Fruit fly (Drosophila melanogaster) whole organism, embryonic: ENCODE measurements around the gene CG8563.

ENCODE experiments used
- Ada2b ChIP-seq: fragments of 200-800 bp; sonication (Bioruptor generic); IDR thresholded peaks from 2 replicates; pipeline ENCODE4 v1.3.6; 2022; ENCODE audit warnings: missing biosample characterization, missing genetic modification characterization
- Aef1 ChIP-seq: fragments of 200-800 bp; sonication (Bioruptor generic); IDR thresholded peaks from 3 replicates; pipeline ENCODE4 v1.3.6; 2022; ENCODE audit warnings: missing biosample characterization, missing genetic modification characterization
- BEAF-32 ChIP-seq: fragments of 200-800 bp; sonication (Bioruptor generic); optimal IDR thresholded peaks from 3 replicates; lab custom pipeline; 2017; ENCODE audit warnings: missing biosample characterization, missing genetic modification characterization, mild to moderate bottlenecking, moderate library complexity, missing genetic modification reagents
- CG10565 ChIP-seq: fragments of 200-800 bp; sonication (Bioruptor generic); optimal IDR thresholded peaks from 3 replicates; lab custom pipeline; 2016; ENCODE audit warnings: missing biosample characterization, mild to moderate bottlenecking, missing genetic modification characterization
- CG12104 ChIP-seq: fragments of 200-800 bp; sonication (Bioruptor generic); optimal IDR thresholded peaks from 3 replicates; lab custom pipeline; 2016; ENCODE audit warnings: missing biosample characterization, missing genetic modification characterization
- CG1529 ChIP-seq: fragments of 200-800 bp; sonication (Bioruptor generic); optimal IDR thresholded peaks from 3 replicates; lab custom pipeline; 2018; ENCODE audit warnings: missing biosample characterization, missing genetic modification characterization
- CG16863 ChIP-seq: fragments of 200-800 bp; sonication (Bioruptor generic); optimal IDR thresholded peaks from 3 replicates; lab custom pipeline; 2016; ENCODE audit warnings: missing biosample characterization, missing genetic modification characterization
- CG2120 ChIP-seq: fragments of 200-800 bp; sonication (Bioruptor generic); optimal IDR thresholded peaks from 3 replicates; lab custom pipeline; 2016; ENCODE audit warnings: missing biosample characterization, missing genetic modification characterization
- CG2875 ChIP-seq: fragments of 200-800 bp; sonication (Bioruptor generic); optimal IDR thresholded peaks from 2 replicates; lab custom pipeline; 2017; ENCODE audit warnings: missing biosample characterization, mild to moderate bottlenecking, missing genetic modification characterization, missing genetic modification reagents
- CG30020 ChIP-seq: fragments of 200-800 bp; optimal IDR thresholded peaks from 2 replicates; lab custom pipeline; 2019; ENCODE audit warnings: missing biosample characterization, mild to moderate bottlenecking, missing genetic modification characterization, moderate library complexity
- CG31224 ChIP-seq: fragments of 200-800 bp; sonication (Bioruptor generic); IDR thresholded peaks from 2 replicates; pipeline ENCODE4 v1.3.6; 2022; ENCODE audit warnings: missing biosample characterization, missing genetic modification characterization
- CG3163 ChIP-seq: fragments of 200-800 bp; sonication (Bioruptor generic); optimal IDR thresholded peaks from 3 replicates; lab custom pipeline; 2016; ENCODE audit warnings: missing biosample characterization, missing genetic modification characterization
- CG32532 ChIP-seq: fragments of 200-800 bp; sonication (Bioruptor generic); IDR thresholded peaks from 2 replicates; pipeline ENCODE4 v1.3.6; 2022; ENCODE audit warnings: missing biosample characterization, missing genetic modification characterization
- CG33213 ChIP-seq: fragments of 200-800 bp; sonication (Bioruptor generic); optimal IDR thresholded peaks from 3 replicates; lab custom pipeline; 2016; ENCODE audit warnings: missing biosample characterization, missing genetic modification characterization
- CG7786 ChIP-seq: fragments of 200-800 bp; sonication (Bioruptor generic); optimal IDR thresholded peaks from 2 replicates; lab custom pipeline; 2016; ENCODE audit warnings: missing biosample characterization, missing genetic modification characterization
- CG7987 ChIP-seq: fragments of 200-800 bp; sonication (Bioruptor generic); optimal IDR thresholded peaks from 2 replicates; lab custom pipeline; 2018; ENCODE audit warnings: missing biosample characterization, mild to moderate bottlenecking, missing genetic modification characterization, moderate library complexity
- CG8478 ChIP-seq: fragments of >200 bp; optimal IDR thresholded peaks from 2 replicates; lab custom pipeline; 2018
- CrebB ChIP-seq: fragments of 200-800 bp; sonication (Bioruptor generic); optimal IDR thresholded peaks from 3 replicates; lab custom pipeline; 2018; ENCODE audit warnings: missing biosample characterization, mild to moderate bottlenecking, missing genetic modification characterization
- Dip2 ChIP-seq: fragments of 200-800 bp; sonication (Bioruptor generic); IDR thresholded peaks from 2 replicates; pipeline ENCODE4 v1.3.6; 2022; ENCODE audit warnings: missing biosample characterization, missing genetic modification characterization
- Doc2 ChIP-seq: fragments of 200-800 bp; sonication (Bioruptor generic); IDR thresholded peaks from 2 replicates; pipeline ENCODE4 v1.3.6; 2022; ENCODE audit warnings: missing biosample characterization, missing genetic modification characterization
- HLH3B ChIP-seq: fragments of 200-800 bp; sonication (Bioruptor generic); IDR thresholded peaks from 2 replicates; pipeline ENCODE4 v1.3.6; 2022; ENCODE audit warnings: missing biosample characterization, missing genetic modification characterization
- HLHmδ ChIP-seq: fragments of 200-800 bp; sonication (Bioruptor generic); optimal IDR thresholded peaks from 2 replicates; lab custom pipeline; 2018; ENCODE audit warnings: missing biosample characterization, mild to moderate bottlenecking, missing genetic modification characterization, moderate library complexity
- Hr51 ChIP-seq, 2 experiments: fragments of 200-800 bp; sonication (Bioruptor generic); optimal IDR thresholded peaks; 2 replicates in 1 of 2; 3 replicates in 1 of 2; lab custom pipeline; 2016 to 2018; ENCODE audit warnings: missing biosample characterization in 2 of 2, missing genetic modification characterization in 2 of 2, mild to moderate bottlenecking in 1 of 2, moderate library complexity in 1 of 2
- Hsf ChIP-seq: fragments of 200-800 bp; sonication (Bioruptor generic); optimal IDR thresholded peaks from 3 replicates; lab custom pipeline; 2016; ENCODE audit warnings: missing biosample characterization, missing genetic modification characterization
- Max ChIP-seq: fragments of 200-800 bp; sonication (Bioruptor generic); optimal IDR thresholded peaks from 2 replicates; lab custom pipeline; 2016; ENCODE audit warnings: missing biosample characterization, mild to moderate bottlenecking, missing genetic modification characterization
- Med ChIP-seq: fragments of 200-800 bp; sonication (Bioruptor generic); peaks from one replicate; lab custom pipeline; 2016; ENCODE audit warnings: missing biosample characterization, missing genetic modification characterization, mild to moderate bottlenecking, inconsistent platforms, moderate library complexity
- Mrtf ChIP-seq: fragments of 200-800 bp; sonication (Bioruptor generic); IDR thresholded peaks from 3 replicates; pipeline ENCODE4 v1.3.6; 2022; ENCODE audit warnings: missing biosample characterization, missing genetic modification characterization
- Myb ChIP-seq: fragments of 200-800 bp; sonication (Bioruptor generic); optimal IDR thresholded peaks from 2 replicates; lab custom pipeline; 2016; ENCODE audit warnings: missing biosample characterization, missing genetic modification characterization
- Nf-YB ChIP-seq: fragments of 200-800 bp; sonication (Bioruptor generic); optimal IDR thresholded peaks from 3 replicates; lab custom pipeline; 2019; ENCODE audit warnings: missing biosample characterization, mild to moderate bottlenecking, missing genetic modification characterization, moderate library complexity
- Oli ChIP-seq: fragments of 200-800 bp; sonication (Bioruptor generic); optimal IDR thresholded peaks from 2 replicates; lab custom pipeline; 2018; ENCODE audit warnings: missing biosample characterization, mild to moderate bottlenecking, missing genetic modification characterization, moderate library complexity
- PHDP ChIP-seq: fragments of 200-800 bp; sonication (Bioruptor generic); optimal IDR thresholded peaks from 3 replicates; lab custom pipeline; 2018; ENCODE audit warnings: missing biosample characterization, mild to moderate bottlenecking, missing genetic modification characterization, moderate library complexity
- bab2 ChIP-seq: fragments of 200-800 bp; sonication (Bioruptor generic); optimal IDR thresholded peaks from 2 replicates; lab custom pipeline; 2016; ENCODE audit warnings: missing biosample characterization, missing genetic modification characterization
- caup ChIP-seq: fragments of 200-800 bp; sonication (Bioruptor generic); optimal IDR thresholded peaks from 3 replicates; lab custom pipeline; 2017; ENCODE audit warnings: missing biosample characterization, mild to moderate bottlenecking, missing genetic modification characterization, moderate library complexity; ENCODE audit not compliant: severe bottlenecking
- chm ChIP-seq: fragments of 200-800 bp; sonication (Bioruptor generic); IDR thresholded peaks from 2 replicates; pipeline ENCODE4 v1.3.6; 2022; ENCODE audit warnings: missing biosample characterization, missing genetic modification characterization
- chn ChIP-seq: fragments of 200-800 bp; sonication (Bioruptor generic); optimal IDR thresholded peaks from 2 replicates; lab custom pipeline; 2016; ENCODE audit warnings: missing biosample characterization, missing genetic modification characterization
- crol ChIP-seq: fragments of 200-800 bp; sonication (Bioruptor generic); IDR thresholded peaks from 2 replicates; pipeline ENCODE4 v1.3.6; 2022; ENCODE audit warnings: missing biosample characterization, missing genetic modification characterization
- eve ChIP-seq, 2 experiments: fragments of >200 bp; optimal IDR thresholded peaks; 2 replicates each; lab custom pipeline; 2017; ENCODE audit warnings: missing biosample characterization in 2 of 2, missing genetic modification characterization in 2 of 2
- eyg ChIP-seq: fragments of 200-800 bp; sonication (Bioruptor generic); optimal IDR thresholded peaks from 3 replicates; lab custom pipeline; 2016; ENCODE audit warnings: missing biosample characterization, missing genetic modification characterization
- gce ChIP-seq: fragments of 200-800 bp; sonication (Bioruptor generic); IDR thresholded peaks from 3 replicates; pipeline ENCODE4 v1.3.6; 2022; ENCODE audit warnings: missing biosample characterization, missing genetic modification characterization
- grn ChIP-seq: fragments of 200-800 bp; sonication (Bioruptor generic); optimal IDR thresholded peaks from 3 replicates; lab custom pipeline; 2017; ENCODE audit warnings: missing biosample characterization, missing genetic modification characterization
- jumu ChIP-seq: fragments of 200-800 bp; sonication (Bioruptor generic); optimal IDR thresholded peaks from 3 replicates; lab custom pipeline; 2016; ENCODE audit warnings: missing biosample characterization, missing genetic modification characterization
- kah ChIP-seq: fragments of 200-800 bp; sonication (Bioruptor generic); optimal IDR thresholded peaks from 2 replicates; lab custom pipeline; 2018; ENCODE audit warnings: missing biosample characterization, mild to moderate bottlenecking, missing genetic modification characterization
- knrl ChIP-seq: fragments of 200-800 bp; sonication (Bioruptor generic); IDR thresholded peaks from 3 replicates; pipeline ENCODE4 v1.3.6; 2022; ENCODE audit warnings: missing biosample characterization, missing genetic modification characterization; ENCODE audit not compliant: partially characterized antibody
- luna ChIP-seq: fragments of 200-800 bp; sonication (Bioruptor generic); optimal IDR thresholded peaks from 2 replicates; lab custom pipeline; 2016; ENCODE audit warnings: missing biosample characterization, missing genetic modification characterization
- mld ChIP-seq: fragments of 200-800 bp; sonication (Bioruptor generic); IDR thresholded peaks from 3 replicates; pipeline ENCODE4 v1.3.6; 2022; ENCODE audit warnings: missing biosample characterization, missing genetic modification characterization; ENCODE audit not compliant: partially characterized antibody
- odd ChIP-seq: fragments of 200-800 bp; sonication (Bioruptor generic); optimal IDR thresholded peaks from 2 replicates; lab custom pipeline; 2017; ENCODE audit warnings: missing biosample characterization, mild to moderate bottlenecking, missing genetic modification characterization
- rib ChIP-seq: fragments of 200-800 bp; sonication (Bioruptor generic); IDR thresholded peaks from 2 replicates; pipeline ENCODE4 v1.3.6; 2022; ENCODE audit warnings: missing biosample characterization, missing genetic modification characterization
- ro ChIP-seq: fragments of 200-800 bp; sonication (Bioruptor generic); IDR thresholded peaks from 2 replicates; pipeline ENCODE4 v1.3.6; 2022; ENCODE audit warnings: missing biosample characterization, missing genetic modification characterization
- sim ChIP-seq: fragments of 200-800 bp; sonication (Bioruptor generic); IDR thresholded peaks from 2 replicates; pipeline ENCODE4 v1.3.6; 2022; ENCODE audit warnings: missing biosample characterization, missing genetic modification characterization
- ssp ChIP-seq: fragments of 200-800 bp; sonication (Bioruptor generic); IDR thresholded peaks from 2 replicates; pipeline ENCODE4 v1.3.6; 2022; ENCODE audit warnings: missing biosample characterization, missing genetic modification characterization
- wor ChIP-seq: fragments of 200-800 bp; sonication (Bioruptor generic); IDR thresholded peaks from 2 replicates; pipeline ENCODE4 v1.3.6; 2022; ENCODE audit warnings: missing biosample characterization, missing genetic modification characterization

CG8563 gene

DNA sequence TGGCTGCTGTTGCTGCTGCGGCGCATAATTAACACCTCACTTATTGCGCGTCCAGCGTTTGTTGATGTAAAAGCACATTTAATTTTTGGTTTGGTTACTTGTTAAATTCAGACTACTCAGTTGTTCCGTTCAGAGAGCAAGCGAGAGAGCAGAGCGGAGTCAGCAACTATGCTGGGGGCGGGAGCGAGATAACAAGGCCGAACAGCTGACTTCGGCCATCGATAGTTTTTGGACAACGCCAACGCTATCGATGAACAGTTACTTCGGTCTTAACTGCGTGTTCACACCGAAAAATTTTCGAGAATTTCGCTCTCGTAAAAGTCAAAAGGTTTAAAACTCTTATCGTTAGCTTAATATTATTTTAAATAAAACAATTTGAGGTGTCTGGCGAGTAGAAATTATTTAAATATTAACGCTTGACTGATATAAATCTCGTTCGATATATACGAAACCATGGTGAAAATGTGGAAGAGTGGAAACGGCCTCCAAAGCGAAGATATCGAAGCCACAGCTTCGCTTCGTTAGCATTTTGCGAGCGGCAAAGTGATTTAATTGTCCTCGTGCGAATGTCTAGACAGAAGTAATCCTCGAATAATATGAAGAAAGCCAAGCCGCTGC lies 9.1 kb upstream of the CG8563 start, which contains the start of the genes SMSr and smid (continued):
- TF ChIP-seq CG7987 (GFP tag; lab: Kevin White, UChicago) (peak; percentile 26), mld (GFP tag; lab: Robert Waterston, UW) (peak; percentile 80), CG8478 (lab: Kevin White, UChicago) (no peak), CG33213 (GFP tag; lab: Kevin White, UChicago) (no peak), Max (GFP tag; lab: Kevin White, UChicago) (peak; percentile 74), PHDP (tag; lab: Kevin White, UChicago) (peak; percentile 60), caup (GFP tag; lab: Kevin White, UChicago) (no peak), crol (GFP tag; lab: Robert Waterston, UW) (no peak), CG1529 (GFP tag; lab: Kevin White, UChicago) (peak; percentile 57), CG12104 (GFP tag; lab: Kevin White, UChicago) (no peak), rib (no peak), CG16863 (peak; percentile 21), kah (GFP tag; lab: Kevin White, UChicago) (no peak), gce (GFP tag; lab: Robert Waterston, UW) (no peak), bab2 (GFP tag; lab: Kevin White, UChicago) (peak; percentile 42), CG32532 (peak; percentile 70), BEAF-32 (GFP tag; lab: Kevin White, UChicago) (peak; percentile 97), Myb (GFP tag; lab: Kevin White, UChicago) (peak; percentile 24), chn (peak; percentile 54), eyg (no peak), grn (GFP tag; lab: Kevin White, UChicago) (peak; percentile 49), knrl (GFP tag; lab: Robert Waterston, UW) (peak; percentile 93), CG7786 (GFP tag; lab: Kevin White, UChicago) (peak; percentile 33), CG2875 (GFP tag; lab: Kevin White, UChicago) (no peak), CG10565 (no peak), Nf-YB (GFP tag; lab: Kevin White, UChicago) (peak; percentile 2), odd (GFP tag; lab: Kevin White, UChicago) (no peak), CrebB (tag; lab: Kevin White, UChicago) (peak; percentile 2), CG30020 (peak; percentile 91), luna (no peak), ro (GFP tag; lab: Robert Waterston, UW) (no peak), HLH3B (0 out of 2 replicates have a peak, but pooled peaks have one; percentile 22), wor (no peak), jumu (GFP tag; lab: Kevin White, UChicago) (peak; percentile 51), Hsf (GFP tag; lab: Kevin White, UChicago) (peak; percentile 68), Dip2 (GFP tag; lab: Robert Waterston, UW) (no peak), Ada2b (GFP tag; lab: Robert Waterston, UW) (0 out of 2 replicates have a peak, but pooled peaks have one; percentile 23), Aef1 (peak; percentile 66), sim (no peak), CG3163 (GFP tag; lab: Kevin White, UChicago) (peak; percentile 24), CG31224 (no peak), ssp (peak; percentile 95), Oli (peak; percentile 46), Med (peak; percentile 83), CG2120 (GFP tag; lab: Kevin White, UChicago) (peak; percentile 82), eve (GFP tag; optimal IDR thresholded peaks at IDR 0.05; lab: Kevin White, UChicago) (no peak), Mrtf (GFP tag; lab: Robert Waterston, UW) (no peak), Hr51 (GFP tag; optimal IDR thresholded peaks at IDR 0.05; lab: Kevin White, UChicago) (peak; percentile 39 to 63), HLHmδ (peak; percentile 4), Doc2 (no peak), chm (GFP tag; lab: Robert Waterston, UW) (peak; percentile 32; the same call in 1 of the 2 replicates)
